Fruit fly (Drosophila melanogaster): ENCODE measurements around the gene ohgt.

dm6 chr3R:10081469-10082111 lies 32.6 kb downstream of the ohgt start:
- TF ChIP-seq woc (GFP tag; optimal IDR thresholded peaks at IDR 0.05) (peak; percentile 78), dsf (GFP tag; optimal IDR thresholded peaks at IDR 0.05; ENCODE audit: borderline replicate concordance) (no peak), Dif (GFP tag; optimal IDR thresholded peaks at IDR 0.05; ENCODE audit: partially characterized antibody) (peak; percentile 25), lola (GFP tag; optimal IDR thresholded peaks at IDR 0.05) (no peak), Dfd (GFP tag; optimal IDR thresholded peaks at IDR 0.05) (no peak)

All from whole organism, wandering third instar larva.